Worm (Caenorhabditis elegans) whole organism, L3 larva: ENCODE measurements around the gene xpb-1.

ENCODE experiments used
- R02D3.7 ChIP-seq: fragments of 150-350 bp; optimal IDR thresholded peaks from 2 replicates; lab custom pipeline; 2014; ENCODE audit warnings: missing biosample characterization, missing genetic modification characterization
- ama-1 ChIP-seq: fragments of 150-350 bp; optimal IDR thresholded peaks from 2 replicates; lab custom pipeline; 2018
- ceh-28 ChIP-seq: fragments of 150-350 bp; optimal IDR thresholded peaks from 2 replicates; lab custom pipeline; 2014; ENCODE audit warnings: missing biosample characterization, missing genetic modification reagents, missing genetic modification characterization
- ceh-82 ChIP-seq: fragments of 150-350 bp; optimal IDR thresholded peaks from 2 replicates; lab custom pipeline; 2014; ENCODE audit warnings: missing biosample characterization, missing genetic modification characterization
- ceh-9 ChIP-seq: sonication (generic microtip); optimal IDR thresholded peaks from 2 replicates; lab custom pipeline; 2018; ENCODE audit warnings: missing biosample characterization, missing genetic modification characterization
- daf-12 ChIP-seq: fragments of 150-350 bp; optimal IDR thresholded peaks from 2 replicates; lab custom pipeline; 2014; ENCODE audit warnings: missing biosample characterization, missing genetic modification reagents, missing genetic modification characterization
- egl-27 ChIP-seq: sonication (generic microtip); optimal IDR thresholded peaks from 4 replicates; lab custom pipeline; 2017; ENCODE audit warnings: missing biosample characterization, missing genetic modification reagents, missing genetic modification characterization
- elt-1 ChIP-seq: fragments of 150-350 bp; optimal IDR thresholded peaks from 2 replicates; lab custom pipeline; 2014; ENCODE audit warnings: missing biosample characterization, missing genetic modification characterization
- elt-2 ChIP-seq: sonication (generic microtip); optimal IDR thresholded peaks from 2 replicates; lab custom pipeline; 2016; ENCODE audit warnings: missing genetic modification reagents, mild to moderate bottlenecking, missing genetic modification characterization, missing compliant biosample characterization
- elt-3 ChIP-seq, 3 experiments: fragments of 150-350 bp in 1 of 3; sonication (generic microtip) in 2 of 3; optimal IDR thresholded peaks; 2 replicates in 2 of 3; 4 replicates in 1 of 3; lab custom pipeline; 2014 to 2017; ENCODE audit warnings: missing biosample characterization in 3 of 3, missing genetic modification characterization in 3 of 3
- eor-1 ChIP-seq, 2 experiments: fragments of 150-350 bp; optimal IDR thresholded peaks; 2 replicates each; lab custom pipeline; 2014 to 2018; ENCODE audit warnings: missing biosample characterization in 2 of 2, missing genetic modification characterization in 2 of 2
- fkh-10 ChIP-seq: sonication (generic microtip); optimal IDR thresholded peaks from 2 replicates; lab custom pipeline; 2017; ENCODE audit warnings: missing biosample characterization, missing genetic modification reagents, missing genetic modification characterization
- fkh-2 ChIP-seq: fragments of 150-350 bp; optimal IDR thresholded peaks from 2 replicates; lab custom pipeline; 2014; ENCODE audit warnings: missing biosample characterization, missing genetic modification reagents, missing genetic modification characterization
- fos-1 ChIP-seq: fragments of 150-350 bp; optimal IDR thresholded peaks from 2 replicates; lab custom pipeline; 2014; ENCODE audit warnings: missing biosample characterization, missing genetic modification characterization
- hmg-11 ChIP-seq: sonication (generic microtip); optimal IDR thresholded peaks from 2 replicates; lab custom pipeline; 2016; ENCODE audit warnings: missing genetic modification characterization, missing compliant biosample characterization
- jun-1 ChIP-seq: fragments of 150-350 bp; optimal IDR thresholded peaks from 2 replicates; lab custom pipeline; 2014; ENCODE audit warnings: missing biosample characterization, missing genetic modification reagents, missing genetic modification characterization
- lin-15B ChIP-seq: fragments of 150-350 bp; optimal IDR thresholded peaks from 2 replicates; lab custom pipeline; 2014; ENCODE audit warnings: missing biosample characterization, missing genetic modification characterization
- lin-39 ChIP-seq: fragments of 150-350 bp; optimal IDR thresholded peaks from 2 replicates; lab custom pipeline; 2018; ENCODE audit warnings: missing biosample characterization, missing genetic modification reagents, missing genetic modification characterization
- mml-1 ChIP-seq: fragments of 150-350 bp; sonication (generic microtip); optimal IDR thresholded peaks from 3 replicates; lab custom pipeline; 2014; ENCODE audit warnings: missing biosample characterization, missing genetic modification characterization
- nfya-1 ChIP-seq: sonication (generic microtip); optimal IDR thresholded peaks from 2 replicates; lab custom pipeline; 2017; ENCODE audit warnings: missing genetic modification characterization, mild to moderate bottlenecking, missing compliant biosample characterization, antibody characterized with exemption, moderate library complexity; ENCODE audit not compliant: insufficient read depth
- nhr-11 ChIP-seq: fragments of 150-350 bp; optimal IDR thresholded peaks from 2 replicates; lab custom pipeline; 2014; ENCODE audit warnings: missing biosample characterization, missing genetic modification characterization
- nhr-12 ChIP-seq: fragments of 150-350 bp; optimal IDR thresholded peaks from 2 replicates; lab custom pipeline; 2014; ENCODE audit warnings: missing biosample characterization, missing genetic modification characterization
- nhr-23 ChIP-seq: fragments of 150-350 bp; optimal IDR thresholded peaks from 2 replicates; lab custom pipeline; 2014; ENCODE audit warnings: missing biosample characterization, missing genetic modification reagents, missing genetic modification characterization
- nhr-237 ChIP-seq: fragments of 150-350 bp; optimal IDR thresholded peaks from 2 replicates; lab custom pipeline; 2014; ENCODE audit warnings: missing biosample characterization, missing genetic modification characterization
- nhr-25 ChIP-seq: sonication (generic microtip); optimal IDR thresholded peaks from 2 replicates; lab custom pipeline; 2017; ENCODE audit warnings: missing biosample characterization, missing genetic modification characterization
- nhr-28 ChIP-seq: fragments of 150-350 bp; optimal IDR thresholded peaks from 2 replicates; lab custom pipeline; 2014; ENCODE audit warnings: missing biosample characterization, missing genetic modification characterization
- nhr-43 ChIP-seq: sonication (generic microtip); optimal IDR thresholded peaks from 2 replicates; lab custom pipeline; 2016; ENCODE audit warnings: mild to moderate bottlenecking, missing genetic modification characterization, missing compliant biosample characterization; ENCODE audit not compliant: poor library complexity, severe bottlenecking
- nhr-76 ChIP-seq: fragments of 150-350 bp; sonication (generic microtip); optimal IDR thresholded peaks from 5 replicates; lab custom pipeline; 2014; ENCODE audit warnings: missing biosample characterization, missing genetic modification characterization
- nhr-77 ChIP-seq: fragments of 150-350 bp; optimal IDR thresholded peaks from 2 replicates; lab custom pipeline; 2014; ENCODE audit warnings: missing biosample characterization, missing genetic modification characterization
- pha-4 ChIP-seq: fragments of 150-350 bp; optimal IDR thresholded peaks from 2 replicates; lab custom pipeline; 2014; ENCODE audit warnings: missing biosample characterization, missing genetic modification reagents, missing genetic modification characterization
- sea-2 ChIP-seq: fragments of 150-350 bp; sonication (generic microtip); optimal IDR thresholded peaks from 4 replicates; lab custom pipeline; 2014; ENCODE audit warnings: missing biosample characterization, missing genetic modification reagents, missing genetic modification characterization
- skn-1 ChIP-seq: fragments of 150-350 bp; optimal IDR thresholded peaks from 2 replicates; lab custom pipeline; 2014; ENCODE audit warnings: missing biosample characterization, missing genetic modification characterization
- snpc-4 ChIP-seq: fragments of 150-350 bp; optimal IDR thresholded peaks from 2 replicates; lab custom pipeline; 2014; ENCODE audit warnings: missing biosample characterization, missing genetic modification characterization
- tbx-2 ChIP-seq: sonication (generic microtip); optimal IDR thresholded peaks from 2 replicates; lab custom pipeline; 2016; ENCODE audit warnings: mild to moderate bottlenecking, missing genetic modification characterization, missing compliant biosample characterization
- unc-39 ChIP-seq: sonication (generic microtip); optimal IDR thresholded peaks from 4 replicates; lab custom pipeline; 2017; ENCODE audit warnings: missing biosample characterization, missing genetic modification characterization
- unc-62 ChIP-seq: fragments of 150-350 bp; sonication (generic microtip); optimal IDR thresholded peaks from 4 replicates; lab custom pipeline; 2014; ENCODE audit warnings: missing biosample characterization, missing genetic modification reagents, missing genetic modification characterization
- ztf-4 ChIP-seq: fragments of 150-350 bp; optimal IDR thresholded peaks from 2 replicates; lab custom pipeline; 2014; ENCODE audit warnings: missing biosample characterization, missing genetic modification characterization

The xpb-1 gene

ce11 chrIII:11526396-11526795 is at the start of gene xpb-1:
TSS of gene xpb-1 (plus strand) at chrIII:11526657.
- TF ChIP-seq ztf-4 (tag; lab: Kevin White, UChicago) (no peak), lin-39 (tag; lab: Kevin White, UChicago) (no peak), eor-1 (tag; optimal IDR thresholded peaks at IDR 0.05; lab: Kevin White, UChicago) (no peak), nhr-23 (tag; lab: Kevin White, UChicago) (peak; percentile 7), pha-4 (peak; percentile 13), unc-62 (GFP tag; lab: Kevin White, UChicago) (no peak), skn-1 (tag; lab: Kevin White, UChicago) (no peak), hmg-11 (peak; percentile 29), R02D3.7 (no peak), egl-27 (no peak), sea-2 (no peak), nfya-1 (tag; lab: Kevin White, UChicago) (peak; percentile 20), fkh-2 (tag; lab: Kevin White, UChicago) (no peak), nhr-237 (tag; lab: Kevin White, UChicago) (no peak), lin-15B (tag; lab: Kevin White, UChicago) (peak; percentile 44), elt-1 (tag; lab: Kevin White, UChicago) (no peak), nhr-43 (no peak)

ce11 chrIII:11477307-11477706 is 49.1 kb upstream of the xpb-1 start:
- no peak for TF ChIP-seq pha-4
- no peak for TF ChIP-seq ceh-9 (tag; lab: Kevin White, UChicago)
- no peak for TF ChIP-seq nhr-11 (tag; lab: Kevin White, UChicago)
- TF ChIP-seq snpc-4 (tag; lab: Kevin White, UChicago): no peak
- no peak for TF ChIP-seq tbx-2 (tag; lab: Kevin White, UChicago)
- no peak for TF ChIP-seq fos-1 (tag; lab: Kevin White, UChicago)
- no peak for TF ChIP-seq nhr-28 (tag; lab: Kevin White, UChicago)
- TF ChIP-seq daf-12 (tag; lab: Kevin White, UChicago): no peak
- no peak for TF ChIP-seq ztf-4 (tag; lab: Kevin White, UChicago)
- TF ChIP-seq fkh-10 (GFP tag; lab: Kevin White, UChicago): no peak
- TF ChIP-seq nhr-76 (tag; lab: Kevin White, UChicago): no peak
- TF ChIP-seq R02D3.7: no peak
- no peak for TF ChIP-seq fkh-2 (tag; lab: Kevin White, UChicago)
- no peak for TF ChIP-seq ceh-82 (tag; lab: Kevin White, UChicago)
- TF ChIP-seq egl-27: no peak
- no peak for TF ChIP-seq elt-1 (tag; lab: Kevin White, UChicago)
- TF ChIP-seq nhr-12: no peak
- no peak for TF ChIP-seq jun-1
- TF ChIP-seq, all 47 proteins: peak for 0

- TF ChIP-seq ceh-28 (tag; lab: Kevin White, UChicago) (no peak), nhr-76 (tag; lab: Kevin White, UChicago) (no peak), hmg-11 (peak; percentile 32), nhr-25 (tag; lab: Kevin White, UChicago) (peak; percentile 77), nhr-23 (tag; lab: Kevin White, UChicago) (peak; percentile 28)
Observed at ce11 chrIII:11478468-11479363, 47.7 kb upstream of the xpb-1 start.

ce11 chrIII:11481309-11481845 is 45.1 kb upstream of the xpb-1 start:
- no peak for TF ChIP-seq elt-2
- TF ChIP-seq ama-1: no peak
- TF ChIP-seq ceh-28 (tag; lab: Kevin White, UChicago): no peak
- no peak for TF ChIP-seq unc-39 (tag; lab: Kevin White, UChicago)
- TF ChIP-seq mml-1 (tag; lab: Kevin White, UChicago): no peak
- TF ChIP-seq fkh-10 (GFP tag; lab: Kevin White, UChicago): no peak
- TF ChIP-seq ceh-82 (tag; lab: Kevin White, UChicago): no peak
- TF ChIP-seq R02D3.7: no peak
- TF ChIP-seq nhr-77 (tag; lab: Kevin White, UChicago): no peak
- no peak for TF ChIP-seq pha-4
- TF ChIP-seq eor-1 (tag; optimal IDR thresholded peaks at IDR 0.05; lab: Kevin White, UChicago): no peak
- TF ChIP-seq elt-3 (tag; optimal IDR thresholded peaks at IDR 0.05; lab: Kevin White, UChicago): no peak
